Worm (Caenorhabditis elegans) whole organism, young adult: ENCODE results near the gene hrg-5.

Experiments used
- B0035.1 ChIP-seq: sonication (generic microtip); optimal IDR thresholded peaks from 2 replicates; lab custom pipeline; 2016; ENCODE audit warnings: missing genetic modification characterization, mild to moderate bottlenecking, missing compliant biosample characterization, missing genotype, missing genetic modification reagents
- B0336.3 ChIP-seq: fragments of 200-800 bp; sonication (Bioruptor generic); IDR thresholded peaks from 2 replicates; pipeline ENCODE4 v1.3.6; 2022; ENCODE audit warnings: missing genetic modification characterization, missing compliant biosample characterization
- C06A6.2 ChIP-seq: fragments of 200-800 bp; sonication (Bioruptor generic); conservative IDR thresholded peaks from 2 replicates; pipeline ENCODE4 v1.3.6; 2022; ENCODE audit warnings: missing genetic modification characterization, missing compliant biosample characterization
- F10E7.11 ChIP-seq: sonication (generic microtip); optimal IDR thresholded peaks from 2 replicates; lab custom pipeline; 2017; ENCODE audit warnings: mild to moderate bottlenecking, missing genetic modification characterization, moderate library complexity, missing compliant biosample characterization
- F22D6.2 ChIP-seq: sonication (generic microtip); optimal IDR thresholded peaks from 2 replicates; lab custom pipeline; 2016; ENCODE audit warnings: mild to moderate bottlenecking, missing genetic modification characterization, missing compliant biosample characterization
- F33H1.4 ChIP-seq: fragments of 200-800 bp; sonication (Bioruptor generic); IDR thresholded peaks from 2 replicates; pipeline ENCODE4 v1.3.6; 2022; ENCODE audit warnings: missing genetic modification reagents, missing genetic modification characterization, missing compliant biosample characterization
- F37B4.10 ChIP-seq: fragments of 200-800 bp; sonication (Bioruptor generic); IDR thresholded peaks from 2 replicates; pipeline ENCODE4 v1.3.6; 2022; ENCODE audit warnings: missing genetic modification characterization, missing compliant biosample characterization
- F39B2.1 ChIP-seq: fragments of 200-800 bp; sonication (Bioruptor generic); IDR thresholded peaks from 2 replicates; pipeline ENCODE4 v1.3.6; 2022; ENCODE audit warnings: missing genetic modification reagents, missing genetic modification characterization, missing compliant biosample characterization
- F57A8.1 ChIP-seq: fragments of 200-800 bp; sonication (Bioruptor generic); optimal IDR thresholded peaks from 2 replicates; lab custom pipeline; 2018; ENCODE audit warnings: mild to moderate bottlenecking, missing genetic modification characterization, moderate library complexity, missing compliant biosample characterization
- F57C9.4 ChIP-seq: sonication (generic microtip); optimal IDR thresholded peaks from 2 replicates; lab custom pipeline; 2017; ENCODE audit warnings: mild to moderate bottlenecking, missing genetic modification characterization, missing compliant biosample characterization
- Y67H2A.10 ChIP-seq: fragments of 200-800 bp; sonication (Bioruptor generic); conservative IDR thresholded peaks from 2 replicates; pipeline ENCODE4 v1.3.6; 2022; ENCODE audit warnings: missing genetic modification reagents, missing genetic modification characterization, missing compliant biosample characterization
- akir-1 ChIP-seq: fragments of 200-800 bp; sonication (Bioruptor generic); optimal IDR thresholded peaks from 2 replicates; lab custom pipeline; 2018; ENCODE audit warnings: mild to moderate bottlenecking, missing genetic modification characterization, moderate library complexity, missing compliant biosample characterization
- aptf-2 ChIP-seq: fragments of 200-800 bp; sonication (Bioruptor generic); conservative IDR thresholded peaks from 2 replicates; pipeline ENCODE4 v1.3.6; 2022; ENCODE audit warnings: missing genetic modification reagents, missing genetic modification characterization, missing compliant biosample characterization
- atf-7 ChIP-seq: sonication (generic microtip); optimal IDR thresholded peaks from 2 replicates; lab custom pipeline; 2017; ENCODE audit warnings: mild to moderate bottlenecking, missing genetic modification characterization, missing compliant biosample characterization
- athp-1 ChIP-seq: sonication (generic microtip); optimal IDR thresholded peaks from 2 replicates; lab custom pipeline; 2017; ENCODE audit warnings: mild to moderate bottlenecking, missing genetic modification characterization, missing compliant biosample characterization
- attf-3 ChIP-seq: fragments of 200-800 bp; sonication (Bioruptor generic); conservative IDR thresholded peaks from 2 replicates; pipeline ENCODE4 v1.3.6; 2022; ENCODE audit warnings: missing genetic modification reagents, missing genetic modification characterization, missing compliant biosample characterization
- bed-1 ChIP-seq: fragments of 200-800 bp; sonication (Bioruptor generic); IDR thresholded peaks from 2 replicates; pipeline ENCODE4 v1.3.6; 2022; ENCODE audit warnings: missing genetic modification reagents, missing genetic modification characterization, missing compliant biosample characterization
- ccch-3 ChIP-seq: fragments of 200-800 bp; sonication (Bioruptor generic); optimal IDR thresholded peaks from 2 replicates; lab custom pipeline; 2018; ENCODE audit warnings: mild to moderate bottlenecking, missing genetic modification characterization, missing compliant biosample characterization
- cebp-2 ChIP-seq: fragments of 200-800 bp; sonication (Bioruptor generic); IDR thresholded peaks from 2 replicates; pipeline ENCODE4 v1.3.6; 2022; ENCODE audit warnings: missing genetic modification characterization, missing compliant biosample characterization
- ceh-27 ChIP-seq: fragments of 200-800 bp; sonication (Bioruptor generic); optimal IDR thresholded peaks from 2 replicates; lab custom pipeline; 2018; ENCODE audit warnings: mild to moderate bottlenecking, missing genetic modification characterization, moderate library complexity, missing compliant biosample characterization
- ceh-58 ChIP-seq: fragments of 200-800 bp; sonication (Bioruptor generic); IDR thresholded peaks from 2 replicates; pipeline ENCODE4 v1.3.6; 2022; ENCODE audit warnings: missing genetic modification characterization, missing compliant biosample characterization
- chd-7 ChIP-seq: sonication (generic microtip); optimal IDR thresholded peaks from 2 replicates; lab custom pipeline; 2016; ENCODE audit warnings: mild to moderate bottlenecking, missing genetic modification characterization, moderate library complexity, missing compliant biosample characterization
- die-1 ChIP-seq: sonication (generic microtip); optimal IDR thresholded peaks from 2 replicates; lab custom pipeline; 2016; ENCODE audit warnings: missing genotype, mild to moderate bottlenecking, missing genetic modification characterization, missing compliant biosample characterization
- dpff-1 ChIP-seq: sonication (generic microtip); optimal IDR thresholded peaks from 2 replicates; lab custom pipeline; 2017; ENCODE audit warnings: mild to moderate bottlenecking, missing genetic modification characterization, missing compliant biosample characterization
- dpl-1 ChIP-seq: fragments of 150-350 bp; optimal IDR thresholded peaks from 2 replicates; lab custom pipeline; 2014; ENCODE audit warnings: missing biosample characterization, missing genetic modification reagents, missing genetic modification characterization
- efl-1 ChIP-seq: fragments of 150-350 bp; optimal IDR thresholded peaks from 2 replicates; lab custom pipeline; 2014; ENCODE audit warnings: missing biosample characterization, missing genetic modification reagents, missing genetic modification characterization
- egl-44 ChIP-seq: fragments of 200-800 bp; sonication (Bioruptor generic); IDR thresholded peaks from 2 replicates; pipeline ENCODE4 v1.3.6; 2022; ENCODE audit warnings: missing genetic modification reagents, missing genetic modification characterization, missing compliant biosample characterization
- ets-4 ChIP-seq: fragments of 200-800 bp; sonication (Bioruptor generic); optimal IDR thresholded peaks from 2 replicates; lab custom pipeline; 2018; ENCODE audit warnings: mild to moderate bottlenecking, missing genetic modification characterization, missing compliant biosample characterization
- gei-17 ChIP-seq: fragments of 200-800 bp; sonication (Bioruptor generic); optimal IDR thresholded peaks from 2 replicates; lab custom pipeline; 2018; ENCODE audit warnings: mild to moderate bottlenecking, missing genetic modification characterization, missing compliant biosample characterization
- hmg-1.2 ChIP-seq: fragments of 200-800 bp; sonication (Bioruptor generic); IDR thresholded peaks from 2 replicates; pipeline ENCODE4 v1.3.6; 2022; ENCODE audit warnings: missing genetic modification reagents, missing genetic modification characterization, missing compliant biosample characterization
- lin-35 ChIP-seq, 3 experiments: fragments of 150-350 bp in 2 of 3; sonication (generic microtip) in 1 of 3; optimal IDR thresholded peaks; 2 replicates each; lab custom pipeline; 2014 to 2018; ENCODE audit warnings: missing biosample characterization in 3 of 3, missing genetic modification characterization in 3 of 3, missing genetic modification reagents in 3 of 3
- lsl-1 ChIP-seq: fragments of 200-800 bp; sonication (Bioruptor generic); optimal IDR thresholded peaks from 2 replicates; lab custom pipeline; 2018; ENCODE audit warnings: mild to moderate bottlenecking, missing genetic modification characterization, moderate library complexity, missing compliant biosample characterization
- lsy-27 ChIP-seq: sonication (generic microtip); optimal IDR thresholded peaks from 2 replicates; lab custom pipeline; 2017; ENCODE audit warnings: missing genetic modification characterization, mild to moderate bottlenecking, missing compliant biosample characterization, antibody characterized with exemption, missing genotype, borderline replicate concordance; ENCODE audit not compliant: insufficient read depth
- madf-6 ChIP-seq: fragments of 200-800 bp; sonication (Bioruptor generic); IDR thresholded peaks from 2 replicates; pipeline ENCODE4 v1.3.6; 2022; ENCODE audit warnings: missing genetic modification reagents, missing genetic modification characterization, missing compliant biosample characterization
- nfya-1 ChIP-seq: sonication (generic microtip); optimal IDR thresholded peaks from 2 replicates; lab custom pipeline; 2017; ENCODE audit warnings: antibody characterized with exemption, missing compliant biosample characterization, missing genetic modification characterization, borderline replicate concordance; ENCODE audit not compliant: insufficient read depth
- nfyb-1 ChIP-seq: fragments of 200-800 bp; sonication (Bioruptor generic); IDR thresholded peaks from 2 replicates; pipeline ENCODE4 v1.3.6; 2022; ENCODE audit warnings: missing genetic modification reagents, missing genetic modification characterization, missing compliant biosample characterization
- nhr-179 ChIP-seq: sonication (generic microtip); optimal IDR thresholded peaks from 2 replicates; lab custom pipeline; 2016; ENCODE audit warnings: mild to moderate bottlenecking, missing genetic modification characterization, missing compliant biosample characterization
- nhr-27 ChIP-seq: fragments of 200-800 bp; sonication (Bioruptor generic); optimal IDR thresholded peaks from 2 replicates; lab custom pipeline; 2018; ENCODE audit warnings: mild to moderate bottlenecking, missing genetic modification characterization, moderate library complexity, missing compliant biosample characterization
- sdz-38 ChIP-seq: sonication (generic microtip); optimal IDR thresholded peaks from 2 replicates; lab custom pipeline; 2016; ENCODE audit warnings: missing genotype, missing genetic modification characterization, missing compliant biosample characterization
- snpc-1.3 ChIP-seq: sonication (generic microtip); optimal IDR thresholded peaks from 2 replicates; lab custom pipeline; 2017; ENCODE audit warnings: missing genetic modification characterization, mild to moderate bottlenecking, missing compliant biosample characterization, antibody characterized with exemption, moderate library complexity, missing genotype, missing genetic modification reagents; ENCODE audit not compliant: insufficient read depth
- snpc-4 ChIP-seq, 5 experiments: fragments of 150-350 bp in 1 of 5; sonication (generic microtip) in 4 of 5; optimal IDR thresholded peaks; 2 replicates each; lab custom pipeline; 2014 to 2018; ENCODE audit warnings: missing genetic modification characterization in 5 of 5, missing biosample characterization in 3 of 5, antibody characterized with exemption in 2 of 5, mild to moderate bottlenecking in 2 of 5, missing compliant biosample characterization in 2 of 5, missing genotype in 2 of 5, moderate library complexity in 2 of 5, missing genetic modification reagents in 1 of 5
- somi-1 ChIP-seq: fragments of 200-800 bp; sonication (Bioruptor generic); optimal IDR thresholded peaks from 2 replicates; lab custom pipeline; 2018; ENCODE audit warnings: mild to moderate bottlenecking, missing genetic modification characterization, missing compliant biosample characterization
- unc-130 ChIP-seq: sonication (generic microtip); optimal IDR thresholded peaks from 2 replicates; lab custom pipeline; 2016; ENCODE audit warnings: missing genetic modification reagents, missing genetic modification characterization, missing compliant biosample characterization
- unc-62 ChIP-seq: fragments of 150-350 bp; optimal IDR thresholded peaks from 2 replicates; lab custom pipeline; 2014; ENCODE audit warnings: missing biosample characterization, missing genetic modification reagents, missing genetic modification characterization
- xnd-1 ChIP-seq: sonication (generic microtip); optimal IDR thresholded peaks from 2 replicates; lab custom pipeline; 2016; ENCODE audit warnings: missing genotype, missing genetic modification reagents, missing genetic modification characterization, missing compliant biosample characterization
- zfh-2 ChIP-seq: fragments of 200-800 bp; sonication (Bioruptor generic); conservative IDR thresholded peaks from 2 replicates; pipeline ENCODE4 v1.3.6; 2022; ENCODE audit warnings: missing genetic modification reagents, missing genetic modification characterization, missing compliant biosample characterization
- ztf-25 ChIP-seq: fragments of 200-800 bp; sonication (Bioruptor generic); IDR thresholded peaks from 2 replicates; pipeline ENCODE4 v1.3.6; 2022; ENCODE audit warnings: missing genetic modification reagents, missing genetic modification characterization, missing compliant biosample characterization
- ztf-28 ChIP-seq: fragments of 200-800 bp; sonication (Bioruptor generic); IDR thresholded peaks from 2 replicates; pipeline ENCODE4 v1.3.6; 2022; ENCODE audit warnings: missing genetic modification reagents, missing genetic modification characterization, missing compliant biosample characterization

Gene hrg-5

DNA sequence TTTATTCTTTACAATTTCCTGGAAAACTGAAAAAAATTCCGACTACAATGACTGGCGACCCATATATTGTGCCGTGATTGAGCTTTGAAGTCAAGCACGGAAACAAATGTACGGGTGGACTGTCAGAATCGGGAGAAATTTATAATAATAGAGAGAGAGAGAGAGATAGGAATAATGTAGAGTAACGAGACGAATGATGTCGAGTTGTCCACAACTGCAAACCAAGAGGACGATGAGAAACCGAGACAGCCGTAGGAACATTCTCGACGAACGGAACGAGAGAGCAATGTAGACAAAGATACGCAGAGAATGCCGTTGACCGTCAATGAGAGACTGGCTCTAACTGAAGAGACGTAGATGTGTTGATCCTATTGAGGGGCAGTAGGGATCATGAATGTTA, 1.7 kb downstream of the hrg-5 start (continued):
- TF ChIP-seq athp-1, result no peak
- no peak for TF ChIP-seq die-1 (tag; lab: Kevin White, UChicago)
- no peak for TF ChIP-seq attf-3 (GFP tag; lab: Robert Waterston, UW)
- peak in 1 of 3 experiments; percentile 29 for TF ChIP-seq lin-35 (GFP tag; optimal IDR thresholded peaks at IDR 0.05; lab: Kevin White, UChicago)
- no peak for TF ChIP-seq aptf-2
- peak; percentile 30 for TF ChIP-seq unc-62 (GFP tag; lab: Kevin White, UChicago)
- no peak for TF ChIP-seq ztf-25 (GFP tag; lab: Robert Waterston, UW)
- no peak for TF ChIP-seq ccch-3 (GFP tag; lab: Kevin White, UChicago)
- TF ChIP-seq dpl-1 (GFP tag; lab: Kevin White, UChicago), result no peak
- TF ChIP-seq ceh-58 (GFP tag; lab: Robert Waterston, UW), result no peak
- no peak for TF ChIP-seq cebp-2
- TF ChIP-seq F10E7.11, result no peak
- no peak for TF ChIP-seq F37B4.10 (GFP tag; lab: Robert Waterston, UW)
- TF ChIP-seq ztf-28, result no peak
- TF ChIP-seq dpff-1, result no peak
- TF ChIP-seq F57C9.4 (tag; lab: Kevin White, UChicago), result no peak
- TF ChIP-seq sdz-38 (tag; lab: Kevin White, UChicago), result no peak
- no peak for TF ChIP-seq snpc-4 (GFP tag; optimal IDR thresholded peaks at IDR 0.05; lab: Kevin White, UChicago)
- peak in 3 of 4 experiments; percentile 7 to 44 (median 33) for TF ChIP-seq snpc-4 (tag; optimal IDR thresholded peaks at IDR 0.05; lab: Kevin White, UChicago)
- TF ChIP-seq B0035.1, result no peak
- no peak for TF ChIP-seq somi-1
- TF ChIP-seq F57A8.1 (GFP tag; lab: Kevin White, UChicago), result no peak
- peak; percentile 41 for TF ChIP-seq ceh-27
- TF ChIP-seq B0336.3 (GFP tag; lab: Robert Waterston, UW), result 0 out of 2 replicates have a peak, but pooled peaks have one; percentile 30
- no peak for TF ChIP-seq F22D6.2 (tag; lab: Kevin White, UChicago)
- TF ChIP-seq F33H1.4 (GFP tag; lab: Robert Waterston, UW), result no peak
- TF ChIP-seq xnd-1 (tag; lab: Kevin White, UChicago), result no peak
- no peak for TF ChIP-seq egl-44 (GFP tag; lab: Robert Waterston, UW)
- TF ChIP-seq Y67H2A.10 (GFP tag; lab: Robert Waterston, UW), result no peak
- peak; percentile 42 for TF ChIP-seq chd-7 (tag; lab: Kevin White, UChicago)
- TF ChIP-seq C06A6.2 (GFP tag; lab: Robert Waterston, UW), result no peak
- peak; percentile 53 for TF ChIP-seq atf-7 (tag; lab: Kevin White, UChicago)

DNA sequence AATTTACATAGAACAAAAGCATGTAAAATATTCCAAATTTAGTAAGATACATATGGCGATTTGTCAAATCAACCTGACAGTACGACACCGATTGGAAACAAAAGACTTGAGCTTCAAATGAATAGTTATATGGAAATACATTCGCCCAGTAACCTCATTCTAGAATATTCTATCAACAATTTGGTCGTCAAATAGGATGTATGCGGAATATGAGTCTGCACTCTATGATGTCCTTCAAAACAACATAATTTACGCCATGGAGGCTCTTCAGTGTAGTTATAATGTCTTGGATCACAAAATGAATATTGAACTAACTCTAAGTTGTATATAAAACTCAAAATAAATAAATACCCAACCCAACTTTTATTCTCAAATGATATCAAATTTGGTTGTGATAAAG, 2.6 kb downstream of the hrg-5 start:
- TF ChIP-seq chd-7 (tag; lab: Kevin White, UChicago), result no peak
- no peak for TF ChIP-seq madf-6 (GFP tag; lab: Robert Waterston, UW)
- no peak for TF ChIP-seq akir-1 (GFP tag; lab: Kevin White, UChicago)
- TF ChIP-seq unc-130 (GFP tag; lab: Kevin White, UChicago), result no peak
- no peak for TF ChIP-seq nhr-27 (tag; lab: Kevin White, UChicago)
- no peak for TF ChIP-seq F37B4.10 (GFP tag; lab: Robert Waterston, UW)
- no peak for TF ChIP-seq lsl-1 (GFP tag; lab: Kevin White, UChicago)
- TF ChIP-seq hmg-1.2 (GFP tag; lab: Robert Waterston, UW), result 0 out of 2 replicates have a peak, but pooled peaks have one; percentile 5
- TF ChIP-seq ceh-58 (GFP tag; lab: Robert Waterston, UW), result no peak
- no peak for TF ChIP-seq lsy-27 (tag; lab: Kevin White, UChicago)
- no peak for TF ChIP-seq dpff-1
- TF ChIP-seq unc-62 (GFP tag; lab: Kevin White, UChicago), result no peak
- TF ChIP-seq nhr-179 (tag; lab: Kevin White, UChicago), result no peak
- TF ChIP-seq bed-1, result no peak
- peak; percentile 29 for TF ChIP-seq ets-4 (GFP tag; lab: Kevin White, UChicago)
- TF ChIP-seq snpc-1.3 (tag; lab: Kevin White, UChicago), result no peak
- peak; percentile 17 for TF ChIP-seq ceh-27
- TF ChIP-seq efl-1 (GFP tag; lab: Kevin White, UChicago), result no peak
- no peak for TF ChIP-seq F39B2.1 (GFP tag; lab: Robert Waterston, UW)
- no peak for TF ChIP-seq zfh-2 (GFP tag; lab: Robert Waterston, UW)
- no peak for TF ChIP-seq gei-17 (GFP tag; lab: Kevin White, UChicago)
- no peak for TF ChIP-seq somi-1
- no peak for TF ChIP-seq nfya-1 (tag; lab: Kevin White, UChicago)
- TF ChIP-seq nfyb-1 (GFP tag; lab: Robert Waterston, UW), result peak; percentile 74
